Worm (Caenorhabditis elegans): ENCODE results near the gene hmg-12.

The hmg-12 gene

ce11 chrII:11915770-11916554, at the start of gene hmg-12, which contains the start of gene vps-15:
Gene hmg-12 (plus strand): TSS chrII:11916513.
Gene vps-15 (minus strand): TSS chrII:11915852.
- TF ChIP-seq nhr-10 (tag; optimal IDR thresholded peaks at IDR 0.05) = no peak
- peak; percentile 26 for TF ChIP-seq hlh-30 (tag; optimal IDR thresholded peaks at IDR 0.05; ENCODE audit: insufficient read depth)
- peak; percentile 18 for TF ChIP-seq unc-130 (GFP tag; optimal IDR thresholded peaks at IDR 0.05)
- no peak for TF ChIP-seq daf-16 (GFP tag; optimal IDR thresholded peaks at IDR 0.05)
- peak; percentile 7 for TF ChIP-seq daf-16 (tag; optimal IDR thresholded peaks at IDR 0.05)
- TF ChIP-seq ZK546.5 (tag; optimal IDR thresholded peaks at IDR 0.05) = peak in 1 of 2 experiments; percentile 61
- no peak for TF ChIP-seq nhr-48 (tag; optimal IDR thresholded peaks at IDR 0.05)
- TF ChIP-seq lsy-2 (tag; optimal IDR thresholded peaks at IDR 0.05) = peak in 1 of 2 experiments; percentile 95
- no peak for TF ChIP-seq ceh-32 (tag; optimal IDR thresholded peaks at IDR 0.05; ENCODE audit: poor library complexity)
- TF ChIP-seq lir-3 (tag; optimal IDR thresholded peaks at IDR 0.05) = no peak
- peak; percentile 9 for TF ChIP-seq ztf-7 (tag; optimal IDR thresholded peaks at IDR 0.05)
- TF ChIP-seq Y75B8A.6 (GFP tag; IDR thresholded peaks at IDR 0.05) = no peak
- TF ChIP-seq dpl-1 (GFP tag; optimal IDR thresholded peaks at IDR 0.05) = peak; percentile 25
- TF ChIP-seq F44E2.7 (GFP tag; IDR thresholded peaks at IDR 0.05) = no peak
- peak; percentile 73 for TF ChIP-seq mes-2 (tag; optimal IDR thresholded peaks at IDR 0.05; ENCODE audit: poor library complexity, severe bottlenecking)
- TF ChIP-seq lin-1 (GFP tag; IDR thresholded peaks at IDR 0.05) = no peak

- TF ChIP-seq nhr-28 (tag; optimal IDR thresholded peaks at IDR 0.05) (no peak), lim-7 (GFP tag; IDR thresholded peaks at IDR 0.05) (no peak), unc-130 (GFP tag; optimal IDR thresholded peaks at IDR 0.05) (no peak), egl-43 (GFP tag; IDR thresholded peaks at IDR 0.05) (no peak), pqm-1 (tag; optimal IDR thresholded peaks at IDR 0.05) (no peak), F10B5.3 (tag; optimal IDR thresholded peaks at IDR 0.05) (no peak), gei-8 (GFP tag; optimal IDR thresholded peaks at IDR 0.05) (no peak), mes-2 (tag; optimal IDR thresholded peaks at IDR 0.05; ENCODE audit: poor library complexity, severe bottlenecking) (no peak), daf-8 (GFP tag; IDR thresholded peaks at IDR 0.05) (no peak), Y105C5A.15 (GFP tag; IDR thresholded peaks at IDR 0.05) (no peak), F44E2.7 (GFP tag; IDR thresholded peaks at IDR 0.05) (no peak), ctbp-1 (GFP tag; IDR thresholded peaks at IDR 0.05) (no peak), zfp-2 (tag; optimal IDR thresholded peaks at IDR 0.05) (no peak)
Measured at ce11 chrII:11868234-11868633, 48.1 kb upstream of the hmg-12 start, which contains the start of gene col-84. Gene col-84 (plus strand): TSS chrII:11868534.

ce11 chrII:11868893-11869292, 47.4 kb upstream of the hmg-12 start:
- TF ChIP-seq fos-1 (tag; optimal IDR thresholded peaks at IDR 0.05) (no peak), set-16 (GFP tag; IDR thresholded peaks at IDR 0.05) (peak; percentile 78)

- no peak for TF ChIP-seq sdz-12 (GFP tag; optimal IDR thresholded peaks at IDR 0.05)
- TF ChIP-seq lsy-2 (tag; optimal IDR thresholded peaks at IDR 0.05) = peak; percentile 98 to 99
- TF ChIP-seq lin-38 (GFP tag; IDR thresholded peaks at IDR 0.05) = peak; percentile 93
- peak; percentile 48; the same call in 1 of the 2 replicates for TF ChIP-seq set-16 (GFP tag; IDR thresholded peaks at IDR 0.05)
- TF ChIP-seq skn-1 (tag; optimal IDR thresholded peaks at IDR 0.05) = no peak
- TF ChIP-seq hlh-11 (tag; optimal IDR thresholded peaks at IDR 0.05) = peak; percentile 94
- no peak for TF ChIP-seq nhr-10 (tag; optimal IDR thresholded peaks at IDR 0.05)
- no peak for TF ChIP-seq T20F7.1 (GFP tag; optimal IDR thresholded peaks at IDR 0.05)
- peak in 1 of 2 experiments; percentile 99 for TF ChIP-seq unc-62 (GFP tag; optimal IDR thresholded peaks at IDR 0.05 in 1 of 2)
- TF ChIP-seq unc-62 (tag; optimal IDR thresholded peaks at IDR 0.05) = no peak
- peak; percentile 73 for TF ChIP-seq nhr-28 (tag; optimal IDR thresholded peaks at IDR 0.05)
- no peak for TF ChIP-seq ceh-62 (tag; optimal IDR thresholded peaks at IDR 0.05)
- peak; percentile 64 for TF ChIP-seq zip-2 (tag; optimal IDR thresholded peaks at IDR 0.05)
- TF ChIP-seq hif-1 (tag; optimal IDR thresholded peaks at IDR 0.05) = peak; percentile 41 to 87
- TF ChIP-seq mdl-1 (tag; optimal IDR thresholded peaks at IDR 0.05) = peak in 1 of 2 experiments; percentile 77
- peak; percentile 3 for TF ChIP-seq mxl-3 (GFP tag; optimal IDR thresholded peaks at IDR 0.05)
- no peak for TF ChIP-seq lim-7 (GFP tag; IDR thresholded peaks at IDR 0.05)
- no peak for TF ChIP-seq nhr-41 (GFP tag; IDR thresholded peaks at IDR 0.05)
- TF ChIP-seq nhr-237 (tag; optimal IDR thresholded peaks at IDR 0.05) = no peak
- TF ChIP-seq gei-8 (GFP tag; optimal IDR thresholded peaks at IDR 0.05) = no peak
- peak; percentile 72 for TF ChIP-seq snpc-1.2 (GFP tag; IDR thresholded peaks at IDR 0.05)
- peak; percentile 63 for TF ChIP-seq spr-3 (GFP tag; optimal IDR thresholded peaks at IDR 0.05)
Measured at ce11 chrII:11874674-11875198, 41.6 kb upstream of the hmg-12 start, which contains the start of the genes npp-3 and top-2. Gene npp-3 (minus strand): TSS chrII:11874788. Gene top-2 (plus strand): TSS chrII:11875148.

All from whole organism, L4 larva.